Fruit fly (Drosophila melanogaster): ENCODE data around the gene CG12708.

- TF ChIP-seq CG8478 (optimal IDR thresholded peaks at IDR 0.05) (no peak), pan (optimal IDR thresholded peaks at IDR 0.05) (no peak)
Measured at dm6 chrX:15712409-15712808, 37.1 kb downstream of the CG12708 start, which contains the start of gene HUWE1.

All from whole organism.